Worm (Caenorhabditis elegans) whole organism, young adult: ENCODE results near the gene hlh-15.

Experiments
- F22D6.2 ChIP-seq: sonication (generic microtip); optimal IDR thresholded peaks from 2 replicates; lab custom pipeline; 2016; ENCODE audit warnings: mild to moderate bottlenecking, missing genetic modification characterization, missing compliant biosample characterization
- T07F8.4 ChIP-seq: sonication (generic microtip); optimal IDR thresholded peaks from 2 replicates; lab custom pipeline; 2016; ENCODE audit warnings: mild to moderate bottlenecking, missing genetic modification characterization, moderate library complexity, missing compliant biosample characterization
- Y67H2A.10 ChIP-seq: fragments of 200-800 bp; sonication (Bioruptor generic); conservative IDR thresholded peaks from 2 replicates; pipeline ENCODE4 v1.3.6; 2022; ENCODE audit warnings: missing genetic modification reagents, missing genetic modification characterization, missing compliant biosample characterization
- ceh-40 ChIP-seq: fragments of 200-800 bp; sonication (Bioruptor generic); IDR thresholded peaks from 2 replicates; pipeline ENCODE4 v1.3.6; 2022; ENCODE audit warnings: missing genetic modification characterization, missing compliant biosample characterization
- ceh-91 ChIP-seq: fragments of 200-800 bp; sonication (Bioruptor generic); IDR thresholded peaks from 2 replicates; pipeline ENCODE4 v1.3.6; 2022; ENCODE audit warnings: missing genetic modification reagents, missing genetic modification characterization, missing compliant biosample characterization
- hmg-1.2 ChIP-seq: fragments of 200-800 bp; sonication (Bioruptor generic); IDR thresholded peaks from 2 replicates; pipeline ENCODE4 v1.3.6; 2022; ENCODE audit warnings: missing genetic modification reagents, missing genetic modification characterization, missing compliant biosample characterization
- madf-6 ChIP-seq: fragments of 200-800 bp; sonication (Bioruptor generic); IDR thresholded peaks from 2 replicates; pipeline ENCODE4 v1.3.6; 2022; ENCODE audit warnings: missing genetic modification reagents, missing genetic modification characterization, missing compliant biosample characterization
- mcd-1 ChIP-seq: fragments of 200-800 bp; sonication (Bioruptor generic); IDR thresholded peaks from 2 replicates; pipeline ENCODE4 v1.3.6; 2022; ENCODE audit warnings: missing genetic modification reagents, missing genetic modification characterization, missing compliant biosample characterization
- nfya-1 ChIP-seq: sonication (generic microtip); optimal IDR thresholded peaks from 2 replicates; lab custom pipeline; 2017; ENCODE audit warnings: antibody characterized with exemption, missing compliant biosample characterization, missing genetic modification characterization, borderline replicate concordance; ENCODE audit not compliant: insufficient read depth
- unc-130 ChIP-seq: sonication (generic microtip); optimal IDR thresholded peaks from 2 replicates; lab custom pipeline; 2016; ENCODE audit warnings: missing genetic modification reagents, missing genetic modification characterization, missing compliant biosample characterization
- unc-62 ChIP-seq: fragments of 150-350 bp; optimal IDR thresholded peaks from 2 replicates; lab custom pipeline; 2014; ENCODE audit warnings: missing biosample characterization, missing genetic modification reagents, missing genetic modification characterization

- TF ChIP-seq ceh-91 (GFP tag; lab: Robert Waterston, UW) = no peak
- TF ChIP-seq mcd-1 = no peak
- TF ChIP-seq hmg-1.2 = no peak
- no peak for TF ChIP-seq T07F8.4 (tag; lab: Kevin White, UChicago)
- no peak for TF ChIP-seq F22D6.2
- TF ChIP-seq unc-130 (GFP tag; lab: Kevin White, UChicago) = no peak
- no peak for TF ChIP-seq nfya-1 (tag; lab: Kevin White, UChicago)
- no peak for TF ChIP-seq Y67H2A.10 (GFP tag; lab: Robert Waterston, UW)
- TF ChIP-seq madf-6 (GFP tag; lab: Robert Waterston, UW) = no peak
- TF ChIP-seq unc-62 (GFP tag; lab: Kevin White, UChicago) = peak; percentile 76
- TF ChIP-seq ceh-40 (GFP tag; lab: Robert Waterston, UW) = no peak
These were observed 8.9 kb upstream of the hlh-15 start for ce11 chrX:2422123-2422522.
